Fruit fly (Drosophila melanogaster) whole organism, embryonic: ENCODE results near the gene Nph.
A peak's percentile ranks its signal among the peaks of the same experiment; 100 is the strongest.

Experiments
- Antp ChIP-seq: fragments of 200-800 bp; sonication (Bioruptor generic); optimal IDR thresholded peaks from 3 replicates; lab custom pipeline; 2016; ENCODE audit warnings: missing biosample characterization, missing genetic modification characterization
- B-H2 ChIP-seq: fragments of 200-800 bp; sonication (Bioruptor generic); optimal IDR thresholded peaks from 2 replicates; lab custom pipeline; 2018; ENCODE audit warnings: missing biosample characterization, mild to moderate bottlenecking, missing genetic modification characterization
- BtbVII ChIP-seq: fragments of 200-800 bp; sonication (Bioruptor generic); optimal IDR thresholded peaks from 3 replicates; lab custom pipeline; 2017; ENCODE audit warnings: missing biosample characterization, mild to moderate bottlenecking, missing genetic modification characterization
- CG10321 ChIP-seq: fragments of 200-800 bp; sonication (Bioruptor generic); IDR thresholded peaks from 2 replicates; pipeline ENCODE4 v1.3.6; 2022; ENCODE audit warnings: missing biosample characterization, missing genetic modification characterization
- CG11723 ChIP-seq: fragments of 200-800 bp; sonication (Bioruptor generic); optimal IDR thresholded peaks from 2 replicates; lab custom pipeline; 2017; ENCODE audit warnings: missing biosample characterization, mild to moderate bottlenecking, missing genetic modification characterization
- CG12299 ChIP-seq: fragments of 200-800 bp; sonication (Bioruptor generic); optimal IDR thresholded peaks from 2 replicates; lab custom pipeline; 2018; ENCODE audit warnings: missing biosample characterization, mild to moderate bottlenecking, missing genetic modification characterization
- CG1233 ChIP-seq: fragments of 200-800 bp; sonication (Bioruptor generic); optimal IDR thresholded peaks from 4 replicates; lab custom pipeline; 2018; ENCODE audit warnings: missing biosample characterization, mild to moderate bottlenecking, missing genetic modification characterization
- CG12659 ChIP-seq: fragments of 200-800 bp; sonication (Bioruptor generic); optimal IDR thresholded peaks from 3 replicates; lab custom pipeline; 2017; ENCODE audit warnings: mild to moderate bottlenecking, missing biosample characterization, missing genetic modification reagents, missing genetic modification characterization
- CG12942 ChIP-seq: fragments of 200-800 bp; sonication (Bioruptor generic); optimal IDR thresholded peaks from 3 replicates; lab custom pipeline; 2016; ENCODE audit warnings: missing biosample characterization, missing genetic modification characterization
- CG13287 ChIP-seq: fragments of 200-800 bp; sonication (Bioruptor generic); IDR thresholded peaks from 2 replicates; pipeline ENCODE4 v1.3.6; 2022; ENCODE audit warnings: missing biosample characterization, missing genetic modification characterization; ENCODE audit not compliant: partially characterized antibody
- CG14014 ChIP-seq: fragments of 200-800 bp; sonication (Bioruptor generic); IDR thresholded peaks from 2 replicates; pipeline ENCODE4 v1.3.6; 2022; ENCODE audit warnings: missing biosample characterization, missing genetic modification characterization
- CG14050 ChIP-seq: fragments of 200-800 bp; sonication (Bioruptor generic); IDR thresholded peaks from 3 replicates; pipeline ENCODE4 v1.3.6; 2022; ENCODE audit warnings: missing biosample characterization, missing genetic modification characterization
- CG1602 ChIP-seq: fragments of 200-800 bp; sonication (Bioruptor generic); optimal IDR thresholded peaks from 3 replicates; lab custom pipeline; 2016; ENCODE audit warnings: missing biosample characterization, missing genetic modification characterization
- CG17361 ChIP-seq: fragments of 200-800 bp; sonication (Bioruptor generic); IDR thresholded peaks from 3 replicates; pipeline ENCODE4 v1.3.6; 2022; ENCODE audit warnings: missing biosample characterization, missing genetic modification characterization
- CG17568 ChIP-seq: fragments of 200-800 bp; sonication (Bioruptor generic); optimal IDR thresholded peaks from 2 replicates; lab custom pipeline; 2018; ENCODE audit warnings: missing biosample characterization, mild to moderate bottlenecking, missing genetic modification characterization, moderate library complexity
- CG18476 ChIP-seq: fragments of 200-800 bp; sonication (Bioruptor generic); optimal IDR thresholded peaks from 2 replicates; lab custom pipeline; 2016; ENCODE audit warnings: missing biosample characterization, mild to moderate bottlenecking, missing genetic modification characterization
- CG32532 ChIP-seq: fragments of 200-800 bp; sonication (Bioruptor generic); IDR thresholded peaks from 2 replicates; pipeline ENCODE4 v1.3.6; 2022; ENCODE audit warnings: missing biosample characterization, missing genetic modification characterization
- CG42726 ChIP-seq: fragments of 200-800 bp; sonication (Bioruptor generic); IDR thresholded peaks from 2 replicates; pipeline ENCODE4 v1.3.6; 2022; ENCODE audit warnings: missing biosample characterization, missing genetic modification characterization; ENCODE audit not compliant: partially characterized antibody
- CG4360 ChIP-seq: fragments of 200-800 bp; sonication (Bioruptor generic); IDR thresholded peaks from 2 replicates; pipeline ENCODE4 v1.3.6; 2022; ENCODE audit warnings: missing biosample characterization, missing genetic modification characterization
- CG4617 ChIP-seq: fragments of 200-800 bp; sonication (Bioruptor generic); optimal IDR thresholded peaks from 3 replicates; lab custom pipeline; 2016; ENCODE audit warnings: missing biosample characterization, missing genetic modification characterization, borderline replicate concordance
- CG6654 ChIP-seq: fragments of 200-800 bp; sonication (Bioruptor generic); optimal IDR thresholded peaks from 2 replicates; lab custom pipeline; 2017; ENCODE audit warnings: missing biosample characterization, mild to moderate bottlenecking, missing genetic modification characterization
- CG7556 ChIP-seq: fragments of 200-800 bp; sonication (Bioruptor generic); optimal IDR thresholded peaks from 2 replicates; lab custom pipeline; 2017; ENCODE audit warnings: missing biosample characterization, mild to moderate bottlenecking, missing genetic modification characterization
- H2.0 ChIP-seq: fragments of 200-800 bp; sonication (Bioruptor generic); IDR thresholded peaks from 2 replicates; pipeline ENCODE4 v1.3.6; 2022; ENCODE audit warnings: missing biosample characterization, missing genetic modification characterization
- Hey ChIP-seq: fragments of 200-800 bp; sonication (Bioruptor generic); optimal IDR thresholded peaks from 3 replicates; lab custom pipeline; 2018; ENCODE audit warnings: missing biosample characterization, mild to moderate bottlenecking, missing genetic modification characterization
- Hmx ChIP-seq: fragments of 200-800 bp; sonication (Bioruptor generic); optimal IDR thresholded peaks from 2 replicates; lab custom pipeline; 2016; ENCODE audit warnings: missing biosample characterization, missing genetic modification characterization
- Jarid2 ChIP-seq: fragments of 200-800 bp; sonication (Bioruptor generic); optimal IDR thresholded peaks from 3 replicates; lab custom pipeline; 2017; ENCODE audit warnings: mild to moderate bottlenecking, missing biosample characterization, missing genetic modification reagents, missing genetic modification characterization
- MESR4 ChIP-seq: fragments of 200-800 bp; sonication (Bioruptor generic); optimal IDR thresholded peaks from 2 replicates; lab custom pipeline; 2018; ENCODE audit warnings: missing biosample characterization, mild to moderate bottlenecking, missing genetic modification characterization, moderate library complexity
- PHDP ChIP-seq: fragments of 200-800 bp; sonication (Bioruptor generic); optimal IDR thresholded peaks from 3 replicates; lab custom pipeline; 2018; ENCODE audit warnings: missing biosample characterization, mild to moderate bottlenecking, missing genetic modification characterization, moderate library complexity
- al ChIP-seq: fragments of 200-800 bp; sonication (Bioruptor generic); IDR thresholded peaks from 2 replicates; pipeline ENCODE4 v1.3.6; 2022; ENCODE audit warnings: missing biosample characterization, missing genetic modification characterization
- ap ChIP-seq: fragments of 200-800 bp; sonication (Bioruptor generic); IDR thresholded peaks from 2 replicates; pipeline ENCODE4 v1.3.6; 2022; ENCODE audit warnings: missing biosample characterization, missing genetic modification characterization
- bigmax ChIP-seq: fragments of 200-800 bp; sonication (Bioruptor generic); optimal IDR thresholded peaks from 2 replicates; lab custom pipeline; 2018; ENCODE audit warnings: missing biosample characterization, mild to moderate bottlenecking, missing genetic modification characterization
- br ChIP-seq: fragments of >200 bp; optimal IDR thresholded peaks from 2 replicates; lab custom pipeline; 2017
- cad ChIP-seq: fragments of >200 bp; optimal IDR thresholded peaks from 2 replicates; lab custom pipeline; 2017; ENCODE audit warnings: missing biosample characterization, missing genetic modification characterization
- cas ChIP-seq: fragments of 200-800 bp; sonication (Bioruptor generic); IDR thresholded peaks from 2 replicates; pipeline ENCODE4 v1.3.6; 2022; ENCODE audit warnings: missing biosample characterization, missing genetic modification characterization
- dan ChIP-seq: fragments of 200-800 bp; sonication (Bioruptor generic); IDR thresholded peaks from 2 replicates; pipeline ENCODE4 v1.3.6; 2022; ENCODE audit warnings: missing biosample characterization, missing genetic modification characterization
- danr ChIP-seq: fragments of 200-800 bp; sonication (Bioruptor generic); IDR thresholded peaks from 2 replicates; pipeline ENCODE4 v1.3.6; 2022; ENCODE audit warnings: missing biosample characterization, missing genetic modification characterization
- dmrt99B ChIP-seq: fragments of 200-800 bp; sonication (Bioruptor generic); optimal IDR thresholded peaks from 2 replicates; lab custom pipeline; 2018; ENCODE audit warnings: missing biosample characterization, mild to moderate bottlenecking, missing genetic modification characterization, moderate library complexity
- en ChIP-seq: fragments of 200-800 bp; sonication (Bioruptor generic); optimal IDR thresholded peaks from 2 replicates; lab custom pipeline; 2016; ENCODE audit warnings: missing biosample characterization, missing genetic modification characterization
- eve ChIP-seq, 2 experiments: fragments of >200 bp; optimal IDR thresholded peaks; 2 replicates each; lab custom pipeline; 2017; ENCODE audit warnings: missing biosample characterization in 2 of 2, missing genetic modification characterization in 2 of 2
- fu2 ChIP-seq: fragments of 200-800 bp; sonication (Bioruptor generic); optimal IDR thresholded peaks from 2 replicates; lab custom pipeline; 2016; ENCODE audit warnings: missing biosample characterization, missing genetic modification characterization
- h ChIP-seq: fragments of >200 bp; optimal IDR thresholded peaks from 2 replicates; lab custom pipeline; 2017
- lmd ChIP-seq: fragments of 200-800 bp; sonication (Bioruptor generic); IDR thresholded peaks from 2 replicates; pipeline ENCODE4 v1.3.6; 2022; ENCODE audit warnings: missing biosample characterization, missing genetic modification characterization
- mld ChIP-seq: fragments of 200-800 bp; sonication (Bioruptor generic); IDR thresholded peaks from 3 replicates; pipeline ENCODE4 v1.3.6; 2022; ENCODE audit warnings: missing biosample characterization, missing genetic modification characterization; ENCODE audit not compliant: partially characterized antibody
- oc ChIP-seq: fragments of 200-800 bp; sonication (Bioruptor generic); optimal IDR thresholded peaks from 2 replicates; lab custom pipeline; 2018; ENCODE audit warnings: missing biosample characterization, mild to moderate bottlenecking, missing genetic modification characterization, moderate library complexity
- odd ChIP-seq: fragments of 200-800 bp; sonication (Bioruptor generic); optimal IDR thresholded peaks from 2 replicates; lab custom pipeline; 2017; ENCODE audit warnings: missing biosample characterization, mild to moderate bottlenecking, missing genetic modification characterization
- pan ChIP-seq, 4 experiments: fragments of >200 bp in 3 of 4; fragments of 200-800 bp in 1 of 4; sonication (Bioruptor generic) in 1 of 4; optimal IDR thresholded peaks in 3 of 4; IDR thresholded peaks in 1 of 4; 2 replicates each; pipeline versions ENCODE4 v1.3.6 to Lab custom; 2017 to 2022; ENCODE audit warnings: missing biosample characterization in 2 of 4, missing genetic modification characterization in 2 of 4, mixed read lengths in 1 of 4
- pros ChIP-seq: fragments of 200-800 bp; sonication (Bioruptor generic); optimal IDR thresholded peaks from 3 replicates; lab custom pipeline; 2019; ENCODE audit warnings: missing biosample characterization, mild to moderate bottlenecking, missing genetic modification characterization, moderate library complexity
- psq ChIP-seq: fragments of 200-800 bp; sonication (Bioruptor generic); optimal IDR thresholded peaks from 2 replicates; lab custom pipeline; 2017; ENCODE audit warnings: missing biosample characterization, missing genetic modification characterization
- rib ChIP-seq: fragments of 200-800 bp; sonication (Bioruptor generic); IDR thresholded peaks from 2 replicates; pipeline ENCODE4 v1.3.6; 2022; ENCODE audit warnings: missing biosample characterization, missing genetic modification characterization
- sob ChIP-seq: fragments of 200-800 bp; sonication (Bioruptor generic); IDR thresholded peaks from 2 replicates; pipeline ENCODE4 v1.3.6; 2022; ENCODE audit warnings: missing biosample characterization, missing genetic modification characterization
- unc-4 ChIP-seq: fragments of 200-800 bp; sonication (Bioruptor generic); IDR thresholded peaks from 2 replicates; pipeline ENCODE4 v1.3.6; 2022; ENCODE audit warnings: missing biosample characterization, missing genetic modification characterization; ENCODE audit not compliant: partially characterized antibody

The Nph gene

DNA sequence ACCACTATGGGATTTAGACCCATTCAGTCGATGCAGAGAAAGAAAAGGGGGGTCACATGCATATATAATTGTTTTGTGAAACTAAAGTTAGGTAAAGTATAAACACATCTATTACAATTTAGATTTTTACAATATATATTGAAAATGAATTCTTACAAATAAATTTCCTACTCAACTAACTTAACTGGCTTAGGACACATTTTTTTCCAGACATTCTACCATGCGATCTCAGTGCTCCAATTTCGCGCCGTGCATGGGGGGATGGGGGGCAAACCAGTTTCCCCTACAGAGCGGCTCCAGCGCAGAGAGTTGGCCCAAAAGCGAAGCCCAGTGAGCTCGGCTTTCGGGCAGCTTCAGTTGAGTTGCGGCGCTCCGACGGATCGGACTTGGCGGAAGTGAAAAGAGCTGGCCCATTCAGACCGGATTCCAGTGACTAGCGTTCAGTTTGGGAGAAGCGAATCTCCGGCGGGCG, 21.6 kb downstream of the Nph start, which contains the start of gene CG7896 (continued):
- TF ChIP-seq CG14014 (GFP tag; lab: Robert Waterston, UW), result peak; percentile 69
- TF ChIP-seq CG17361 (GFP tag; lab: Robert Waterston, UW), result peak; percentile 86
- TF ChIP-seq Jarid2, result peak; percentile 53
- TF ChIP-seq PHDP (tag; lab: Kevin White, UChicago), result peak; percentile 56
- TF ChIP-seq CG17568, result no peak
- no peak for TF ChIP-seq cad
- TF ChIP-seq CG13287, result peak; percentile 10; the same call in 1 of the 2 replicates
- peak; percentile 71 for TF ChIP-seq H2.0 (GFP tag; lab: Robert Waterston, UW)
- TF ChIP-seq CG7556 (GFP tag; lab: Kevin White, UChicago), result peak; percentile 73
- no peak for TF ChIP-seq unc-4
- TF ChIP-seq CG10321 (GFP tag; lab: Robert Waterston, UW), result 0 out of 2 replicates have a peak, but pooled peaks have one; percentile 5
- no peak for TF ChIP-seq ap (GFP tag; lab: Robert Waterston, UW)
- TF ChIP-seq rib (GFP tag; lab: Robert Waterston, UW), result 0 out of 2 replicates have a peak, but pooled peaks have one; percentile 22
- TF ChIP-seq sob (GFP tag; lab: Robert Waterston, UW), result peak; percentile 70
- no peak for TF ChIP-seq Hey
- TF ChIP-seq lmd (GFP tag; lab: Robert Waterston, UW), result peak; percentile 87
- peak; percentile 71; the same call in 2 of the 3 replicates for TF ChIP-seq CG14050 (GFP tag; lab: Robert Waterston, UW)
- peak; percentile 38 for TF ChIP-seq CG12942
- TF ChIP-seq mld, result no peak
- TF ChIP-seq br, result no peak
- peak; percentile 1 for TF ChIP-seq CG4617
- no peak for TF ChIP-seq CG4360 (GFP tag; lab: Robert Waterston, UW)
- peak; percentile 2 for TF ChIP-seq Antp (GFP tag; lab: Kevin White, UChicago)
- no peak for TF ChIP-seq en (GFP tag; lab: Kevin White, UChicago)
- peak; percentile 59 for TF ChIP-seq odd (GFP tag; lab: Kevin White, UChicago)
- TF ChIP-seq CG12299, result no peak
- TF ChIP-seq CG12659 (GFP tag; lab: Kevin White, UChicago), result peak; percentile 61
- TF ChIP-seq psq, result peak; percentile 4
- no peak for TF ChIP-seq CG42726 (GFP tag; lab: Robert Waterston, UW)
- TF ChIP-seq B-H2, result peak; percentile 4
- peak; percentile 13 for TF ChIP-seq CG1233 (GFP tag; lab: Kevin White, UChicago)
- TF ChIP-seq dan (GFP tag; lab: Robert Waterston, UW), result no peak
- TF ChIP-seq h (lab: Kevin White, UChicago), result no peak
- peak; percentile 52 for TF ChIP-seq CG11723
- TF ChIP-seq CG6654, result no peak
- no peak for TF ChIP-seq oc
- TF ChIP-seq bigmax (GFP tag; lab: Kevin White, UChicago), result no peak
- TF ChIP-seq Hmx (GFP tag; lab: Kevin White, UChicago), result no peak
- TF ChIP-seq danr (GFP tag; lab: Robert Waterston, UW), result peak; percentile 73
- 0 out of 2 replicates have a peak, but pooled peaks have one; percentile 14 for TF ChIP-seq cas (GFP tag; lab: Robert Waterston, UW)
- TF ChIP-seq CG18476, result peak; percentile 11
- TF ChIP-seq CG32532 (GFP tag; lab: Robert Waterston, UW), result peak; percentile 84
- TF ChIP-seq dmrt99B, result peak; percentile 75
- TF ChIP-seq pan (optimal IDR thresholded peaks at IDR 0.05; lab: Kevin White, UChicago), result no peak
- peak in 1 of 2 experiments; percentile 80 for TF ChIP-seq pan (GFP tag; optimal IDR thresholded peaks at IDR 0.05 in 1 of 2, IDR thresholded peaks at IDR 0.05 in 1 of 2)
- peak; percentile 48 for TF ChIP-seq BtbVII
- peak; percentile 81 for TF ChIP-seq al (GFP tag; lab: Robert Waterston, UW)
- TF ChIP-seq pros, result peak; percentile 7
- TF ChIP-seq fu2 (GFP tag; lab: Kevin White, UChicago), result no peak
- no peak for TF ChIP-seq eve (GFP tag; optimal IDR thresholded peaks at IDR 0.05; lab: Kevin White, UChicago)
- no peak for TF ChIP-seq MESR4 (GFP tag; lab: Kevin White, UChicago)
- TF ChIP-seq CG1602, result peak; percentile 63
